Fruit fly (Drosophila melanogaster): ENCODE measurements around the gene CG12725.

The CG12725 gene

dm6 chrX:13391174-13392040 lies 11.3 kb downstream of the CG12725 start (continued):
- 0 out of 3 replicates have a peak, but pooled peaks have one; percentile 12 for TF ChIP-seq Mrtf (GFP tag; IDR thresholded peaks at IDR 0.05)
- no peak for TF ChIP-seq CG5180 (GFP tag; optimal IDR thresholded peaks at IDR 0.05)
- no peak for TF ChIP-seq jing (GFP tag; optimal IDR thresholded peaks at IDR 0.05)
- TF ChIP-seq Hr51 (GFP tag; optimal IDR thresholded peaks at IDR 0.05), result peak in 1 of 2 experiments; percentile 23
- no peak for TF ChIP-seq CG9437 (GFP tag; optimal IDR thresholded peaks at IDR 0.05)
- peak; percentile 50 for TF ChIP-seq maf-S (GFP tag; optimal IDR thresholded peaks at IDR 0.05)
- no peak for TF ChIP-seq dati (GFP tag; IDR thresholded peaks at IDR 0.05)
- peak; percentile 51 for TF ChIP-seq CG30403 (GFP tag; optimal IDR thresholded peaks at IDR 0.05)
- peak; percentile 11 for TF ChIP-seq Fer1 (GFP tag; optimal IDR thresholded peaks at IDR 0.05)
- no peak for TF ChIP-seq CG4328 (GFP tag; optimal IDR thresholded peaks at IDR 0.05)
- TF ChIP-seq Sry-δ (GFP tag; optimal IDR thresholded peaks at IDR 0.05), result peak; percentile 12
- TF ChIP-seq BtbVII (GFP tag; optimal IDR thresholded peaks at IDR 0.05), result peak; percentile 63
- TF ChIP-seq CG10543 (GFP tag; optimal IDR thresholded peaks at IDR 0.05), result no peak
- no peak for TF ChIP-seq gt (GFP tag; IDR thresholded peaks at IDR 0.05)
- no peak for TF ChIP-seq B-H1 (GFP tag; IDR thresholded peaks at IDR 0.05)
- TF ChIP-seq Gug (GFP tag; IDR thresholded peaks at IDR 0.05), result 0 out of 4 replicates have a peak, but pooled peaks have one; percentile 21
- TF ChIP-seq CkIIα-i1 (GFP tag; IDR thresholded peaks at IDR 0.05), result no peak
- TF ChIP-seq pb (GFP tag; optimal IDR thresholded peaks at IDR 0.05), result no peak
- no peak for TF ChIP-seq stc (GFP tag; IDR thresholded peaks at IDR 0.05)
- no peak for TF ChIP-seq CG30431 (GFP tag; optimal IDR thresholded peaks at IDR 0.05)
- TF ChIP-seq Dip2 (GFP tag; IDR thresholded peaks at IDR 0.05), result no peak
- no peak for TF ChIP-seq CG3726 (GFP tag; IDR thresholded peaks at IDR 0.05)
- TF ChIP-seq amos (GFP tag; IDR thresholded peaks at IDR 0.05; ENCODE audit: partially characterized antibody), result no peak
- no peak for TF ChIP-seq insv (GFP tag; optimal IDR thresholded peaks at IDR 0.05)
- no peak for TF ChIP-seq sna (GFP tag; IDR thresholded peaks at IDR 0.05; ENCODE audit: partially characterized antibody)
- TF ChIP-seq zfh1 (GFP tag; IDR thresholded peaks at IDR 0.05), result no peak
- TF ChIP-seq CG8765 (GFP tag; IDR thresholded peaks at IDR 0.05), result no peak; the same call in 1 of the 2 replicates
- no peak for TF ChIP-seq Xrp1 (GFP tag; IDR thresholded peaks at IDR 0.05)
- TF ChIP-seq ranshi (GFP tag; IDR thresholded peaks at IDR 0.05), result peak; percentile 39; the same call in 1 of the 2 replicates
- TF ChIP-seq YL-1 (GFP tag; optimal IDR thresholded peaks at IDR 0.05), result no peak
- peak; percentile 28 for TF ChIP-seq CG7556 (GFP tag; optimal IDR thresholded peaks at IDR 0.05)
- no peak for TF ChIP-seq Vsx1 (GFP tag; optimal IDR thresholded peaks at IDR 0.05)
- peak; percentile 64 for TF ChIP-seq bcd (GFP tag; optimal IDR thresholded peaks at IDR 0.05)
- TF ChIP-seq ERR (GFP tag; optimal IDR thresholded peaks at IDR 0.05), result peak; percentile 40
- peak; percentile 66 for TF ChIP-seq CG13624 (GFP tag; optimal IDR thresholded peaks at IDR 0.05)
- no peak for TF ChIP-seq CG10462 (GFP tag; optimal IDR thresholded peaks at IDR 0.05)
- TF ChIP-seq wdn (GFP tag; IDR thresholded peaks at IDR 0.05), result no peak
- no peak for TF ChIP-seq Kr (GFP tag; optimal IDR thresholded peaks at IDR 0.05)
- peak; percentile 50 for TF ChIP-seq tx (GFP tag; optimal IDR thresholded peaks at IDR 0.05)
- no peak for TF ChIP-seq GATAe (GFP tag; conservative IDR thresholded peaks at IDR 0.05)
- TF ChIP-seq NC2β (GFP tag; optimal IDR thresholded peaks at IDR 0.05), result no peak
- TF ChIP-seq CG11696 (GFP tag; IDR thresholded peaks at IDR 0.05), result 0 out of 2 replicates have a peak, but pooled peaks have one; percentile 7
- TF ChIP-seq CG4424 (GFP tag; optimal IDR thresholded peaks at IDR 0.05), result no peak
- peak; percentile 37 for TF ChIP-seq CG9876 (GFP tag; optimal IDR thresholded peaks at IDR 0.05)
- no peak for TF ChIP-seq CG15696 (tag; optimal IDR thresholded peaks at IDR 0.05)
- TF ChIP-seq HLH4C (GFP tag; IDR thresholded peaks at IDR 0.05; ENCODE audit: partially characterized antibody), result no peak
- no peak for TF ChIP-seq eve (GFP tag; optimal IDR thresholded peaks at IDR 0.05)
- TF ChIP-seq CG43689 (GFP tag; IDR thresholded peaks at IDR 0.05), result no peak
- no peak for TF ChIP-seq odd (GFP tag; optimal IDR thresholded peaks at IDR 0.05)
- TF ChIP-seq CG17385 (GFP tag; optimal IDR thresholded peaks at IDR 0.05), result peak; percentile 26
